Fruit fly (Drosophila melanogaster): ENCODE data around the gene hook.

DNA sequence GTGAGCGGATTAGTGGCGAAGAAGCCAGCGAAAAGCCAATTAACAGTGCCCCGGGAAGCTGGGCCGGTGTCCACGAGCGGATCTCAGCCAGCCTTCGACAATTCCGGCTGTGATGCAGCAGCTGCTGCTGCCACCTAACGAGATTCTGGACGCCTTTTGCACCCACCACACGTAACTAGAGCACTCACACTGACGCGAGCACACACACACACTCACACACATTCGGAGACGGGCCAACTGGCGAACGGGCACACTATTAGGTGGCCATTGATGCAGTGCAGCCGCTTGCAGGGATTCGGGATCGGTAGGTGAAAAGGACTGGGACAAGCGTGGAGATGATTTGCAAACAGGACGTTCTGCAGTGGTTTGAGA, 21.2 kb upstream of the hook start:
- TF ChIP-seq Abd-B (GFP tag; optimal IDR thresholded peaks at IDR 0.05) = no peak
- TF ChIP-seq tai (GFP tag; optimal IDR thresholded peaks at IDR 0.05) = no peak
- TF ChIP-seq sv (GFP tag; optimal IDR thresholded peaks at IDR 0.05) = no peak
- no peak for TF ChIP-seq GATAd (GFP tag; optimal IDR thresholded peaks at IDR 0.05)
- no peak for TF ChIP-seq psq (GFP tag; optimal IDR thresholded peaks at IDR 0.05)
- no peak for TF ChIP-seq usp (GFP tag; optimal IDR thresholded peaks at IDR 0.05)
- no peak for TF ChIP-seq Myc (optimal IDR thresholded peaks at IDR 0.05)
- TF ChIP-seq dmrt93B (GFP tag; optimal IDR thresholded peaks at IDR 0.05) = no peak
- no peak for TF ChIP-seq CG9705 (GFP tag; optimal IDR thresholded peaks at IDR 0.05)
- TF ChIP-seq fru (GFP tag; optimal IDR thresholded peaks at IDR 0.05) = no peak
- TF ChIP-seq Hr78 (GFP tag; optimal IDR thresholded peaks at IDR 0.05) = no peak
- no peak for TF ChIP-seq CG32264 (GFP tag; optimal IDR thresholded peaks at IDR 0.05)
- TF ChIP-seq Jra (GFP tag; optimal IDR thresholded peaks at IDR 0.05) = no peak
- no peak for TF ChIP-seq HLH106 (tag; optimal IDR thresholded peaks at IDR 0.05)

All from whole organism, wandering third instar larva.